Worm (Caenorhabditis elegans): ENCODE measurements around the gene C12D5.4.

Gene C12D5.4

ce11 chrV:7639787-7640186 lies 32.6 kb upstream of the C12D5.4 start, which contains the start of gene F07C4.10:
Gene F07C4.10 (minus strand): TSS chrV:7639887.
- TF ChIP-seq ces-1 (GFP tag; optimal IDR thresholded peaks at IDR 0.05): no peak
- TF ChIP-seq ztf-11 (tag; optimal IDR thresholded peaks at IDR 0.05): no peak
- no peak for TF ChIP-seq nhr-12 (tag; optimal IDR thresholded peaks at IDR 0.05)
- no peak for TF ChIP-seq blmp-1 (tag; optimal IDR thresholded peaks at IDR 0.05)
- TF ChIP-seq unc-62 (GFP tag; optimal IDR thresholded peaks at IDR 0.05): no peak
- no peak for TF ChIP-seq nhr-76 (tag; optimal IDR thresholded peaks at IDR 0.05)
- no peak for TF ChIP-seq nhr-237 (tag; optimal IDR thresholded peaks at IDR 0.05)
- TF ChIP-seq ceh-43 (GFP tag; optimal IDR thresholded peaks at IDR 0.05): no peak
- TF ChIP-seq zip-8 (tag; optimal IDR thresholded peaks at IDR 0.05): no peak
- TF ChIP-seq mls-2 (tag; optimal IDR thresholded peaks at IDR 0.05): no peak
- no peak for TF ChIP-seq bed-3 (GFP tag; optimal IDR thresholded peaks at IDR 0.05)
- TF ChIP-seq mep-1 (tag; optimal IDR thresholded peaks at IDR 0.05): no peak
- TF ChIP-seq ham-2 (GFP tag; optimal IDR thresholded peaks at IDR 0.05): no peak

- TF ChIP-seq nhr-12 (tag; optimal IDR thresholded peaks at IDR 0.05) (no peak), nhr-2 (tag; optimal IDR thresholded peaks at IDR 0.05) (no peak), lin-13 (tag; optimal IDR thresholded peaks at IDR 0.05) (no peak), drap-1 (GFP tag; optimal IDR thresholded peaks at IDR 0.05) (no peak), M03D4.4 (tag; optimal IDR thresholded peaks at IDR 0.05) (no peak)
Measured at ce11 chrV:7641718-7642117, 30.6 kb upstream of the C12D5.4 start.

- TF ChIP-seq nhr-237 (tag; optimal IDR thresholded peaks at IDR 0.05) (no peak), sem-2 (GFP tag; optimal IDR thresholded peaks at IDR 0.05) (no peak), unc-120 (tag; optimal IDR thresholded peaks at IDR 0.05; ENCODE audit: poor library complexity, severe bottlenecking) (no peak), elt-1 (tag; optimal IDR thresholded peaks at IDR 0.05; ENCODE audit: borderline replicate concordance, insufficient read depth) (no peak), mab-5 (tag; optimal IDR thresholded peaks at IDR 0.05) (no peak), nhr-2 (tag; optimal IDR thresholded peaks at IDR 0.05) (no peak), elt-3 (tag; optimal IDR thresholded peaks at IDR 0.05) (no peak), ceh-39 (tag; optimal IDR thresholded peaks at IDR 0.05) (no peak), unc-39 (tag; optimal IDR thresholded peaks at IDR 0.05) (no peak), ces-1 (GFP tag; optimal IDR thresholded peaks at IDR 0.05) (no peak), lin-32 (GFP tag; optimal IDR thresholded peaks at IDR 0.05) (no peak), mep-1 (tag; optimal IDR thresholded peaks at IDR 0.05) (no peak), flh-1 (GFP tag; optimal IDR thresholded peaks at IDR 0.05) (no peak), M03D4.4 (tag; optimal IDR thresholded peaks at IDR 0.05) (no peak), cnd-1 (tag; optimal IDR thresholded peaks at IDR 0.05) (no peak), nhr-28 (tag; optimal IDR thresholded peaks at IDR 0.05) (no peak), tbx-8 (GFP tag; optimal IDR thresholded peaks at IDR 0.05) (no peak), ztf-11 (tag; optimal IDR thresholded peaks at IDR 0.05) (no peak), pha-4 (tag; optimal IDR thresholded peaks at IDR 0.05) (no peak)
Measured at ce11 chrV:7643416-7643815, 28.9 kb upstream of the C12D5.4 start, which contains the start of gene F07C4.11. Gene F07C4.11 (minus strand): TSS chrV:7643516.

ce11 chrV:7645454-7645853 lies 26.9 kb upstream of the C12D5.4 start, which contains the start of gene str-47:
Gene str-47 (plus strand): TSS chrV:7645754.
- no peak for TF ChIP-seq cnd-1 (tag; optimal IDR thresholded peaks at IDR 0.05)
- TF ChIP-seq flh-1 (GFP tag; optimal IDR thresholded peaks at IDR 0.05): no peak
- no peak for TF ChIP-seq lin-32 (GFP tag; optimal IDR thresholded peaks at IDR 0.05)
- TF ChIP-seq nhr-76 (tag; optimal IDR thresholded peaks at IDR 0.05): no peak
- no peak for TF ChIP-seq tbx-8 (GFP tag; optimal IDR thresholded peaks at IDR 0.05)
- TF ChIP-seq unc-62 (GFP tag; optimal IDR thresholded peaks at IDR 0.05): no peak
- TF ChIP-seq unc-120 (tag; optimal IDR thresholded peaks at IDR 0.05; ENCODE audit: poor library complexity, severe bottlenecking): no peak
- TF ChIP-seq ceh-43 (GFP tag; optimal IDR thresholded peaks at IDR 0.05): no peak
- no peak for TF ChIP-seq unc-39 (tag; optimal IDR thresholded peaks at IDR 0.05)
- TF ChIP-seq elt-1 (tag; optimal IDR thresholded peaks at IDR 0.05; ENCODE audit: borderline replicate concordance, insufficient read depth): no peak
- TF ChIP-seq pha-4 (tag; optimal IDR thresholded peaks at IDR 0.05): no peak
- TF ChIP-seq zip-8 (tag; optimal IDR thresholded peaks at IDR 0.05): no peak
- no peak for TF ChIP-seq hlh-1 (tag; optimal IDR thresholded peaks at IDR 0.05)
- no peak for TF ChIP-seq drap-1 (GFP tag; optimal IDR thresholded peaks at IDR 0.05)
- no peak for TF ChIP-seq nhr-28 (tag; optimal IDR thresholded peaks at IDR 0.05)
- no peak for TF ChIP-seq ceh-39 (tag; optimal IDR thresholded peaks at IDR 0.05)
- no peak for TF ChIP-seq ham-2 (GFP tag; optimal IDR thresholded peaks at IDR 0.05)
- no peak for TF ChIP-seq ztf-11 (tag; optimal IDR thresholded peaks at IDR 0.05)
- no peak for TF ChIP-seq ces-1 (GFP tag; optimal IDR thresholded peaks at IDR 0.05)
- TF ChIP-seq sptf-1 (tag; optimal IDR thresholded peaks at IDR 0.05): no peak

All from whole organism, mixed stage, embryonic.